Worm (Caenorhabditis elegans) whole organism, mixed stage, embryonic: ENCODE measurements around the gene T25F10.4.

Experiments used
- blmp-1 ChIP-seq: fragments of 150-350 bp; optimal IDR thresholded peaks from 2 replicates; lab custom pipeline; 2014; ENCODE audit warnings: missing biosample characterization, missing genetic modification characterization
- flh-1 ChIP-seq: fragments of 200-800 bp; sonication (Bioruptor generic); optimal IDR thresholded peaks from 2 replicates; lab custom pipeline; 2018; ENCODE audit warnings: mild to moderate bottlenecking, missing genetic modification characterization, moderate library complexity, missing compliant biosample characterization
- lin-13 ChIP-seq: fragments of 150-350 bp; optimal IDR thresholded peaks from 2 replicates; lab custom pipeline; 2014; ENCODE audit warnings: missing biosample characterization, missing genetic modification characterization
- nhr-2 ChIP-seq: fragments of 150-350 bp; optimal IDR thresholded peaks from 2 replicates; lab custom pipeline; 2014; ENCODE audit warnings: missing biosample characterization, missing genetic modification characterization
- unc-120 ChIP-seq: sonication (generic microtip); optimal IDR thresholded peaks from 2 replicates; lab custom pipeline; 2017; ENCODE audit warnings: missing genetic modification characterization, missing compliant biosample characterization; ENCODE audit not compliant: poor library complexity, severe bottlenecking
- zip-8 ChIP-seq: fragments of 150-350 bp; optimal IDR thresholded peaks from 2 replicates; lab custom pipeline; 2014; ENCODE audit warnings: missing biosample characterization, missing genetic modification characterization

DNA sequence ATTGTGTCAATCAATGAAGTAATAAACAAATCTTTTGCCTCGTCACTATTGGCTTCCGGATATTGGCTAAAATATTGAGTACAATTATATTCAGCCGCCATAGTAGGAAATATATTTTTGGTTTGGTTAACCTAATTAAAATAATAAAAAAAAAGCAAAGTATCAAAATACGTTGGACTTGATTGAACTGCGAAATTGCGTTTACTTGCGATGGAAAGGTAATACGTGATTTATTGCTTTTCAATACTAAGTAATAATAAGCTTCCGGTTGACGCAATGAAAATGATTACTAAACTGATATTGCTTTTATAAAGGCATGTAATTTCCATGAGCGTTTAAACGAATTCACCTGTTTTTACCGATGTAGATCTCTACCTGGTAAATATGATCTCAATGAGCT lies 37.3 kb upstream of the T25F10.4 start, which contains the start of gene dmsr-9:
- TF ChIP-seq unc-120 (tag; lab: Kevin White, UChicago): no peak
- no peak for TF ChIP-seq lin-13 (tag; lab: Kevin White, UChicago)
- TF ChIP-seq nhr-2 (tag; lab: Kevin White, UChicago): no peak
- no peak for TF ChIP-seq blmp-1 (tag; lab: Kevin White, UChicago)
- no peak for TF ChIP-seq flh-1
- TF ChIP-seq zip-8 (tag; lab: Kevin White, UChicago): no peak
